Fruit fly (Drosophila melanogaster) whole organism, pupa: ENCODE results near the gene RpL36A.
A peak's percentile ranks its signal among the peaks of the same experiment; 100 is the strongest.

Source experiments
- CG10348 ChIP-seq: fragments of 200-800 bp; sonication (Bioruptor generic); IDR thresholded peaks from 2 replicates; pipeline ENCODE4 v1.3.6; 2022; ENCODE audit warnings: missing biosample characterization, missing genetic modification characterization
- CG12605 ChIP-seq: fragments of 200-800 bp; sonication (Bioruptor generic); IDR thresholded peaks from 2 replicates; pipeline ENCODE4 v1.3.6; 2022; ENCODE audit warnings: missing biosample characterization, missing genetic modification characterization
- CG13204 ChIP-seq: fragments of 200-800 bp; sonication (Bioruptor generic); optimal IDR thresholded peaks from 2 replicates; lab custom pipeline; 2018; ENCODE audit warnings: missing biosample characterization, mild to moderate bottlenecking, missing genetic modification characterization, moderate library complexity
- CG14655 ChIP-seq: fragments of 200-800 bp; sonication (Bioruptor generic); optimal IDR thresholded peaks from 3 replicates; lab custom pipeline; 2017; ENCODE audit warnings: mild to moderate bottlenecking, missing biosample characterization, missing genetic modification reagents, missing genetic modification characterization
- CG15710 ChIP-seq: fragments of 200-800 bp; sonication (Bioruptor generic); optimal IDR thresholded peaks from 2 replicates; lab custom pipeline; 2018; ENCODE audit warnings: missing biosample characterization, mild to moderate bottlenecking, missing genetic modification characterization, moderate library complexity
- CG17806 ChIP-seq: fragments of 200-800 bp; sonication (Bioruptor generic); optimal IDR thresholded peaks from 2 replicates; lab custom pipeline; 2018; ENCODE audit warnings: missing biosample characterization, mild to moderate bottlenecking, missing genetic modification characterization, moderate library complexity
- CG32121 ChIP-seq: fragments of 200-800 bp; sonication (Bioruptor generic); IDR thresholded peaks from 2 replicates; pipeline ENCODE4 v1.3.6; 2022; ENCODE audit warnings: missing biosample characterization, missing genetic modification characterization
- CG34367 ChIP-seq: fragments of 200-800 bp; sonication (Bioruptor generic); optimal IDR thresholded peaks from 2 replicates; lab custom pipeline; 2018; ENCODE audit warnings: missing biosample characterization, mild to moderate bottlenecking, missing genetic modification characterization
- CG4496 ChIP-seq: fragments of 200-800 bp; sonication (Bioruptor generic); IDR thresholded peaks from 3 replicates; pipeline ENCODE4 v1.3.6; 2022; ENCODE audit warnings: missing biosample characterization, missing genetic modification characterization
- CG8159 ChIP-seq: fragments of 200-800 bp; sonication (Bioruptor generic); optimal IDR thresholded peaks from 3 replicates; lab custom pipeline; 2018; ENCODE audit warnings: missing biosample characterization, mild to moderate bottlenecking, missing genetic modification characterization, moderate library complexity
- CG8301 ChIP-seq: fragments of 200-800 bp; sonication (Bioruptor generic); optimal IDR thresholded peaks from 2 replicates; lab custom pipeline; 2018; ENCODE audit warnings: missing biosample characterization, mild to moderate bottlenecking, missing genetic modification characterization
- CG9948 ChIP-seq: fragments of 200-800 bp; sonication (Bioruptor generic); optimal IDR thresholded peaks from 2 replicates; lab custom pipeline; 2018; ENCODE audit warnings: missing biosample characterization, mild to moderate bottlenecking, missing genetic modification characterization, moderate library complexity
- D1 ChIP-seq: fragments of 200-800 bp; sonication (Bioruptor generic); optimal IDR thresholded peaks from 2 replicates; lab custom pipeline; 2018; ENCODE audit warnings: missing biosample characterization, mild to moderate bottlenecking, missing genetic modification characterization, moderate library complexity
- EcR ChIP-seq: fragments of 200-800 bp; sonication (Bioruptor generic); optimal IDR thresholded peaks from 3 replicates; lab custom pipeline; 2019; ENCODE audit warnings: missing biosample characterization, missing genetic modification characterization, mild to moderate bottlenecking, moderate library complexity, missing genetic modification reagents
- Ets98B ChIP-seq: fragments of 200-800 bp; sonication (Bioruptor generic); IDR thresholded peaks from 2 replicates; pipeline ENCODE4 v1.3.6; 2022; ENCODE audit warnings: missing biosample characterization, missing genetic modification characterization
- Pif1A ChIP-seq: fragments of 200-800 bp; sonication (Bioruptor generic); optimal IDR thresholded peaks from 3 replicates; lab custom pipeline; 2016; ENCODE audit warnings: missing biosample characterization, missing genetic modification characterization
- Pif1B ChIP-seq: fragments of 200-800 bp; sonication (Bioruptor generic); optimal IDR thresholded peaks from 3 replicates; lab custom pipeline; 2016; ENCODE audit warnings: missing biosample characterization, missing genetic modification characterization
- Snoo ChIP-seq: fragments of 200-800 bp; sonication (Bioruptor generic); optimal IDR thresholded peaks from 3 replicates; lab custom pipeline; 2017; ENCODE audit warnings: missing biosample characterization, mild to moderate bottlenecking, missing genetic modification characterization, inconsistent platforms
- fd96Ca ChIP-seq: fragments of 200-800 bp; sonication (Bioruptor generic); IDR thresholded peaks from 3 replicates; pipeline ENCODE4 v1.3.6; 2022; ENCODE audit warnings: missing biosample characterization, missing genetic modification characterization
- gl ChIP-seq: fragments of 200-800 bp; sonication (Bioruptor generic); optimal IDR thresholded peaks from 2 replicates; lab custom pipeline; 2018; ENCODE audit warnings: missing biosample characterization, mild to moderate bottlenecking, missing genetic modification characterization
- rn ChIP-seq: fragments of 200-800 bp; sonication (Bioruptor generic); IDR thresholded peaks from 2 replicates; pipeline ENCODE4 v1.3.6; 2022; ENCODE audit warnings: missing biosample characterization, missing genetic modification characterization

RpL36A gene

dm6 chr2L:8042645-8043281, at the start of gene RpL36A:
RpL36A (minus strand) TSS chr2L:8042909.
- TF ChIP-seq CG12605 (GFP tag; lab: Robert Waterston, UW): no peak; the same call in 1 of the 2 replicates
- no peak for TF ChIP-seq CG32121 (GFP tag; lab: Robert Waterston, UW)
- peak; percentile 12 for TF ChIP-seq CG34367
- no peak for TF ChIP-seq CG14655 (GFP tag; lab: Kevin White, UChicago)
- TF ChIP-seq CG4496: no peak; the same call in 2 of the 3 replicates
- peak; percentile 28; the same call in 1 of the 2 replicates for TF ChIP-seq Ets98B (GFP tag; lab: Robert Waterston, UW)
- no peak for TF ChIP-seq CG9948 (tag; lab: Kevin White, UChicago)
- no peak for TF ChIP-seq CG17806 (tag; lab: Kevin White, UChicago)
- TF ChIP-seq CG8301 (tag; lab: Kevin White, UChicago): no peak
- no peak for TF ChIP-seq CG13204
- TF ChIP-seq D1 (tag; lab: Kevin White, UChicago): no peak
- no peak for TF ChIP-seq rn (GFP tag; lab: Robert Waterston, UW)
- peak; percentile 18 for TF ChIP-seq CG8159 (tag; lab: Kevin White, UChicago)
- TF ChIP-seq CG15710 (tag; lab: Kevin White, UChicago): peak; percentile 34
- TF ChIP-seq gl (tag; lab: Kevin White, UChicago): peak; percentile 33
- TF ChIP-seq Pif1A (GFP tag; lab: Kevin White, UChicago): no peak
- no peak for TF ChIP-seq CG10348 (GFP tag; lab: Robert Waterston, UW)
- TF ChIP-seq fd96Ca: peak; percentile 34; the same call in 1 of the 3 replicates
- TF ChIP-seq Snoo (tag; lab: Kevin White, UChicago): peak; percentile 6
- no peak for TF ChIP-seq EcR
- TF ChIP-seq Pif1B (GFP tag; lab: Kevin White, UChicago): no peak

DNA sequence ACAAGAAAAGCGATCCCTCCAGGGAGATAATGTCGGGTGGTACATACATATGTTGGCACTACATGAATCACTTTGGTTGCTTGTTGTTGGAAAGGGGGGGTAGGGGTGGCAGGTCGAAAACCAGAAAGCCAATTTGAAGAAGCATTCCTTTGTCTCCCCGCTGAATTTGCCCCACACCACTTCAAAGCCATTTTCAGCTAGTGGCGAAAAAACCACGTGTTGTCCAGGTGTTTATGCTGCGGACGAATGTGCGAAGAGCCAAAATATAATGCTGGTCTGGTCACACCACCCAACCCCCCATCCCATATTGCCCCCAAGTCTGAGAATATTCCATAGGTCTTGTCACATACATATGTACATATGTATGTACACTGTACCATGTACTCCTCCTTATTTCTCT, 49.2 kb upstream of the RpL36A start:
- TF ChIP-seq Pif1B (GFP tag; lab: Kevin White, UChicago): no peak
- no peak for TF ChIP-seq Snoo (tag; lab: Kevin White, UChicago)
- TF ChIP-seq CG12605 (GFP tag; lab: Robert Waterston, UW): no peak
- TF ChIP-seq CG15710 (tag; lab: Kevin White, UChicago): no peak
- TF ChIP-seq CG17806 (tag; lab: Kevin White, UChicago): no peak
- no peak for TF ChIP-seq rn (GFP tag; lab: Robert Waterston, UW)
- TF ChIP-seq D1 (tag; lab: Kevin White, UChicago): no peak
- TF ChIP-seq CG8301 (tag; lab: Kevin White, UChicago): no peak
- TF ChIP-seq Pif1A (GFP tag; lab: Kevin White, UChicago): no peak
- no peak for TF ChIP-seq CG32121 (GFP tag; lab: Robert Waterston, UW)
- TF ChIP-seq CG13204: no peak
- no peak for TF ChIP-seq gl (tag; lab: Kevin White, UChicago)
- no peak for TF ChIP-seq CG9948 (tag; lab: Kevin White, UChicago)
- TF ChIP-seq fd96Ca: no peak

DNA sequence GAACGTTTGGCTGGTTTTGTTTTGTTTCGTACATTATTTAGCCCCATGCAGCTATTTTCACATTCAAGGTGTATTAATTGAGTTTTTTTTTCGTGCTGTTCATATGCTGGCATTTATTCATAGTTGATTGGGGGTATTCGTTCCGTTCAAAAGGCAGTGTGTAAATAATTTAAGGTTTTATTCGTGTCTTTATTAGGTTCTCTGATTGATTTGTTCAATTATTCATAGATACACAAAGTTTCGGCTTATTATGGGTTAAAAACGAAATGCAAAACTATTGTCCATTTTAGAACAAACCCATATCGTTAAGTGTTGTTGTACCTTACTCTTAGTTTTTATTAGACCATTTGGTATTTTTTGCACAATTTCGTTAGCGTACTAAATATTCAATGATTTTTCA, 48.7 kb upstream of the RpL36A start:
- TF ChIP-seq rn (GFP tag; lab: Robert Waterston, UW): no peak
- no peak for TF ChIP-seq gl (tag; lab: Kevin White, UChicago)
- no peak for TF ChIP-seq CG9948 (tag; lab: Kevin White, UChicago)
- no peak for TF ChIP-seq Ets98B (GFP tag; lab: Robert Waterston, UW)
- no peak for TF ChIP-seq Snoo (tag; lab: Kevin White, UChicago)
- no peak for TF ChIP-seq Pif1B (GFP tag; lab: Kevin White, UChicago)
- TF ChIP-seq CG13204: no peak
- no peak for TF ChIP-seq EcR
- no peak for TF ChIP-seq D1 (tag; lab: Kevin White, UChicago)
- TF ChIP-seq CG10348 (GFP tag; lab: Robert Waterston, UW): no peak
- no peak for TF ChIP-seq CG17806 (tag; lab: Kevin White, UChicago)
- TF ChIP-seq CG34367: no peak
- TF ChIP-seq CG32121 (GFP tag; lab: Robert Waterston, UW): no peak
- no peak for TF ChIP-seq CG12605 (GFP tag; lab: Robert Waterston, UW)

dm6 chr2L:8088025-8088789, 45.5 kb upstream of the RpL36A start:
- TF ChIP-seq CG32121 (GFP tag; lab: Robert Waterston, UW) (no peak), rn (GFP tag; lab: Robert Waterston, UW) (no peak), CG14655 (GFP tag; lab: Kevin White, UChicago) (peak; percentile 19), fd96Ca (no peak), CG8301 (tag; lab: Kevin White, UChicago) (peak; percentile 23), Pif1A (GFP tag; lab: Kevin White, UChicago) (peak; percentile 36), Ets98B (GFP tag; lab: Robert Waterston, UW) (peak; percentile 20; the same call in 1 of the 2 replicates), CG10348 (GFP tag; lab: Robert Waterston, UW) (no peak), CG4496 (peak; percentile 27; the same call in 1 of the 3 replicates), CG13204 (no peak)

DNA sequence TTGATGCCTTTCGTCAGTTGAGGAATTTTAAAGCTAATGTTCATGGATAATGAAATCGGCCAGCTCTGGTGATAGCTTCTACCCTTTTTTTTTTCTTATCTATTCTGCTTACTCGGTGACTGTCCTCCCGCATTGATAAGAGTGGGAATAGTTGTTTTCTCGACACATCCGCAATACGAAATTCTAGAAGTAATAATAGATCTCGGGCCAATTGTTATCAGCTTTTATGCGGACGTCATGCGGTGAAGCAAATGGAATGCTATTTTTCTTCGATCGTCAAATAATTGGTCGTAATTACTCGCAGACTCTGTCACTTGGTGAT, 44.7 kb upstream of the RpL36A start:
- TF ChIP-seq Pif1B (GFP tag; lab: Kevin White, UChicago) (no peak), EcR (peak; percentile 5)
